Fruit fly (Drosophila melanogaster) whole organism, embryonic: ENCODE results near the gene CG42323.

Source experiments
- ATbp ChIP-seq: fragments of 200-800 bp; sonication (Bioruptor generic); optimal IDR thresholded peaks from 2 replicates; lab custom pipeline; 2017; ENCODE audit warnings: missing biosample characterization, mild to moderate bottlenecking, missing genetic modification characterization, missing genetic modification reagents
- Ada2b ChIP-seq: fragments of 200-800 bp; sonication (Bioruptor generic); IDR thresholded peaks from 2 replicates; pipeline ENCODE4 v1.3.6; 2022; ENCODE audit warnings: missing biosample characterization, missing genetic modification characterization
- Atf-2 ChIP-seq: fragments of 200-800 bp; sonication (Bioruptor generic); optimal IDR thresholded peaks from 2 replicates; lab custom pipeline; 2016; ENCODE audit warnings: missing biosample characterization, missing genetic modification characterization
- B-H2 ChIP-seq: fragments of 200-800 bp; sonication (Bioruptor generic); optimal IDR thresholded peaks from 2 replicates; lab custom pipeline; 2018; ENCODE audit warnings: missing biosample characterization, mild to moderate bottlenecking, missing genetic modification characterization
- CG10565 ChIP-seq: fragments of 200-800 bp; sonication (Bioruptor generic); optimal IDR thresholded peaks from 3 replicates; lab custom pipeline; 2016; ENCODE audit warnings: missing biosample characterization, mild to moderate bottlenecking, missing genetic modification characterization
- CG11093 ChIP-seq: fragments of 200-800 bp; sonication (Bioruptor generic); IDR thresholded peaks from 3 replicates; pipeline ENCODE4 v1.3.6; 2022; ENCODE audit warnings: missing biosample characterization, missing genetic modification characterization
- CG12236 ChIP-seq: fragments of 200-800 bp; sonication (Bioruptor generic); optimal IDR thresholded peaks from 2 replicates; lab custom pipeline; 2016; ENCODE audit warnings: missing biosample characterization, missing genetic modification characterization
- CG12391 ChIP-seq: fragments of 200-800 bp; sonication (Bioruptor generic); optimal IDR thresholded peaks from 3 replicates; lab custom pipeline; 2018; ENCODE audit warnings: missing biosample characterization, mild to moderate bottlenecking, missing genetic modification characterization, moderate library complexity
- CG13624 ChIP-seq: fragments of 200-800 bp; sonication (Bioruptor generic); optimal IDR thresholded peaks from 2 replicates; lab custom pipeline; 2016; ENCODE audit warnings: missing biosample characterization, missing genetic modification characterization
- CG13775 ChIP-seq: fragments of 200-800 bp; sonication (Bioruptor generic); optimal IDR thresholded peaks from 3 replicates; lab custom pipeline; 2017; ENCODE audit warnings: missing biosample characterization, mild to moderate bottlenecking, missing genetic modification characterization
- CG14667 ChIP-seq: fragments of 200-800 bp; sonication (Bioruptor generic); IDR thresholded peaks from 2 replicates; pipeline ENCODE4 v1.3.6; 2022; ENCODE audit warnings: missing biosample characterization, missing genetic modification characterization
- CG15269 ChIP-seq: fragments of 200-800 bp; sonication (Bioruptor generic); optimal IDR thresholded peaks from 2 replicates; lab custom pipeline; 2018; ENCODE audit warnings: missing biosample characterization, mild to moderate bottlenecking, missing genetic modification characterization, moderate library complexity
- CG17568 ChIP-seq: fragments of 200-800 bp; sonication (Bioruptor generic); optimal IDR thresholded peaks from 2 replicates; lab custom pipeline; 2018; ENCODE audit warnings: missing biosample characterization, mild to moderate bottlenecking, missing genetic modification characterization, moderate library complexity
- CG2116 ChIP-seq: fragments of 200-800 bp; sonication (Bioruptor generic); optimal IDR thresholded peaks from 3 replicates; lab custom pipeline; 2018; ENCODE audit warnings: missing biosample characterization, mild to moderate bottlenecking, missing genetic modification characterization
- CG2129 ChIP-seq: fragments of 200-800 bp; sonication (Bioruptor generic); IDR thresholded peaks from 2 replicates; pipeline ENCODE4 v1.3.6; 2022; ENCODE audit warnings: missing biosample characterization, missing genetic modification characterization; ENCODE audit not compliant: partially characterized antibody
- CG30403 ChIP-seq: fragments of 200-800 bp; sonication (Bioruptor generic); optimal IDR thresholded peaks from 3 replicates; lab custom pipeline; 2016; ENCODE audit warnings: missing biosample characterization, missing genetic modification characterization
- CG3281 ChIP-seq: fragments of 200-800 bp; sonication (Bioruptor generic); optimal IDR thresholded peaks from 3 replicates; lab custom pipeline; 2017; ENCODE audit warnings: missing biosample characterization, mild to moderate bottlenecking, missing genetic modification characterization
- CG34224 ChIP-seq: fragments of 200-800 bp; sonication (Bioruptor generic); IDR thresholded peaks from 3 replicates; pipeline ENCODE4 v1.3.6; 2022; ENCODE audit warnings: missing biosample characterization, missing genetic modification characterization; ENCODE audit not compliant: partially characterized antibody
- CG4424 ChIP-seq: fragments of 200-800 bp; sonication (Bioruptor generic); optimal IDR thresholded peaks from 3 replicates; lab custom pipeline; 2016; ENCODE audit warnings: missing biosample characterization, missing genetic modification characterization
- CG6654 ChIP-seq: fragments of 200-800 bp; sonication (Bioruptor generic); optimal IDR thresholded peaks from 2 replicates; lab custom pipeline; 2017; ENCODE audit warnings: missing biosample characterization, mild to moderate bottlenecking, missing genetic modification characterization
- CG6813 ChIP-seq: fragments of 200-800 bp; sonication (Bioruptor generic); optimal IDR thresholded peaks from 2 replicates; lab custom pipeline; 2017; ENCODE audit warnings: missing biosample characterization, missing genetic modification characterization, mild to moderate bottlenecking, moderate library complexity, missing genetic modification reagents
- CG9609 ChIP-seq: fragments of 200-800 bp; sonication (Bioruptor generic); optimal IDR thresholded peaks from 3 replicates; lab custom pipeline; 2016; ENCODE audit warnings: missing biosample characterization, missing genetic modification characterization
- CG9817 ChIP-seq: fragments of 200-800 bp; sonication (Bioruptor generic); optimal IDR thresholded peaks from 2 replicates; lab custom pipeline; 2018; ENCODE audit warnings: missing biosample characterization, mild to moderate bottlenecking, missing genetic modification characterization, moderate library complexity
- Camta ChIP-seq: fragments of 200-800 bp; sonication (Bioruptor generic); optimal IDR thresholded peaks from 2 replicates; lab custom pipeline; 2016; ENCODE audit warnings: missing biosample characterization, missing genetic modification characterization
- Dfd ChIP-seq, 2 experiments: fragments of >200 bp; optimal IDR thresholded peaks; 2 replicates each; lab custom pipeline; 2017; ENCODE audit warnings: missing biosample characterization in 2 of 2, missing genetic modification characterization in 2 of 2
- Drgx ChIP-seq: fragments of 200-800 bp; sonication (Bioruptor generic); IDR thresholded peaks from 2 replicates; pipeline ENCODE4 v1.3.6; 2022; ENCODE audit warnings: missing biosample characterization, missing genetic modification characterization
- GATAe ChIP-seq: fragments of 200-800 bp; sonication (Bioruptor generic); conservative IDR thresholded peaks from 2 replicates; pipeline ENCODE4 v1.3.6; 2022; ENCODE audit warnings: missing biosample characterization, missing genetic modification characterization
- H15 ChIP-seq: fragments of 200-800 bp; sonication (Bioruptor generic); IDR thresholded peaks from 3 replicates; pipeline ENCODE4 v1.3.6; 2022; ENCODE audit warnings: missing biosample characterization, missing genetic modification characterization
- HHEX ChIP-seq: fragments of 200-800 bp; sonication (Bioruptor generic); optimal IDR thresholded peaks from 3 replicates; lab custom pipeline; 2017; ENCODE audit warnings: missing biosample characterization, mild to moderate bottlenecking, missing genetic modification characterization, missing genetic modification reagents
- Med ChIP-seq: fragments of 200-800 bp; sonication (Bioruptor generic); peaks from one replicate; lab custom pipeline; 2016; ENCODE audit warnings: missing biosample characterization, missing genetic modification characterization, mild to moderate bottlenecking, inconsistent platforms, moderate library complexity
- Nf-YA ChIP-seq: fragments of 200-800 bp; sonication (Bioruptor generic); IDR thresholded peaks from 2 replicates; pipeline ENCODE4 v1.3.6; 2022; ENCODE audit warnings: missing biosample characterization, missing genetic modification characterization
- Nf-YC ChIP-seq: fragments of 200-800 bp; optimal IDR thresholded peaks from 3 replicates; lab custom pipeline; 2019; ENCODE audit warnings: missing biosample characterization, mild to moderate bottlenecking, missing genetic modification characterization, moderate library complexity
- Oaz ChIP-seq: fragments of 200-800 bp; sonication (Bioruptor generic); IDR thresholded peaks from 2 replicates; pipeline ENCODE4 v1.3.6; 2022; ENCODE audit warnings: missing biosample characterization, missing genetic modification characterization
- Sry-β ChIP-seq: fragments of 200-800 bp; sonication (Bioruptor generic); optimal IDR thresholded peaks from 2 replicates; lab custom pipeline; 2018; ENCODE audit warnings: missing biosample characterization, mild to moderate bottlenecking, missing genetic modification characterization, moderate library complexity
- Ssrp ChIP-seq: fragments of 200-800 bp; sonication (Bioruptor generic); optimal IDR thresholded peaks from 2 replicates; lab custom pipeline; 2018; ENCODE audit warnings: missing biosample characterization, mild to moderate bottlenecking, missing genetic modification characterization, moderate library complexity
- ato ChIP-seq: fragments of 200-800 bp; sonication (Bioruptor generic); IDR thresholded peaks from 2 replicates; pipeline ENCODE4 v1.3.6; 2022; ENCODE audit warnings: missing biosample characterization, missing genetic modification characterization; ENCODE audit not compliant: partially characterized antibody
- bab2 ChIP-seq: fragments of 200-800 bp; sonication (Bioruptor generic); optimal IDR thresholded peaks from 2 replicates; lab custom pipeline; 2016; ENCODE audit warnings: missing biosample characterization, missing genetic modification characterization
- btn ChIP-seq: fragments of 200-800 bp; sonication (Bioruptor generic); optimal IDR thresholded peaks from 2 replicates; lab custom pipeline; 2016; ENCODE audit warnings: missing biosample characterization, missing genetic modification characterization
- crol ChIP-seq: fragments of 200-800 bp; sonication (Bioruptor generic); IDR thresholded peaks from 2 replicates; pipeline ENCODE4 v1.3.6; 2022; ENCODE audit warnings: missing biosample characterization, missing genetic modification characterization
- gcm2 ChIP-seq: fragments of 200-800 bp; sonication (Bioruptor generic); optimal IDR thresholded peaks from 2 replicates; lab custom pipeline; 2016; ENCODE audit warnings: missing biosample characterization, missing genetic modification characterization
- grn ChIP-seq: fragments of 200-800 bp; sonication (Bioruptor generic); optimal IDR thresholded peaks from 3 replicates; lab custom pipeline; 2017; ENCODE audit warnings: missing biosample characterization, missing genetic modification characterization
- gt ChIP-seq: fragments of 200-800 bp; sonication (Bioruptor generic); IDR thresholded peaks from 2 replicates; pipeline ENCODE4 v1.3.6; 2022; ENCODE audit warnings: missing biosample characterization, missing genetic modification characterization
- h ChIP-seq: fragments of >200 bp; optimal IDR thresholded peaks from 2 replicates; lab custom pipeline; 2017
- pho ChIP-seq: fragments of 200-800 bp; sonication (Bioruptor generic); optimal IDR thresholded peaks from 2 replicates; lab custom pipeline; 2016; ENCODE audit warnings: missing biosample characterization, missing genetic modification characterization
- rib ChIP-seq: fragments of 200-800 bp; sonication (Bioruptor generic); IDR thresholded peaks from 2 replicates; pipeline ENCODE4 v1.3.6; 2022; ENCODE audit warnings: missing biosample characterization, missing genetic modification characterization
- sens ChIP-seq: fragments of 200-800 bp; sonication (Bioruptor generic); peaks from one replicate; lab custom pipeline; 2016; ENCODE audit warnings: missing biosample characterization, missing genetic modification characterization
- sima ChIP-seq: fragments of 200-800 bp; sonication (Bioruptor generic); optimal IDR thresholded peaks from 2 replicates; lab custom pipeline; 2016; ENCODE audit warnings: missing biosample characterization, missing genetic modification characterization
- slbo ChIP-seq: fragments of 200-800 bp; sonication (Bioruptor generic); IDR thresholded peaks from 2 replicates; pipeline ENCODE4 v1.3.6; 2022; ENCODE audit warnings: missing biosample characterization, missing genetic modification characterization
- stwl ChIP-seq: fragments of 200-800 bp; sonication (Bioruptor generic); optimal IDR thresholded peaks from 3 replicates; lab custom pipeline; 2018; ENCODE audit warnings: missing biosample characterization, mild to moderate bottlenecking, missing genetic modification characterization, moderate library complexity
- tup ChIP-seq: fragments of 200-800 bp; sonication (Bioruptor generic); optimal IDR thresholded peaks from 2 replicates; lab custom pipeline; 2016; ENCODE audit warnings: missing biosample characterization, mild to moderate bottlenecking, missing genetic modification characterization, moderate library complexity
- twi ChIP-seq: fragments of 200-800 bp; optimal IDR thresholded peaks from 2 replicates; lab custom pipeline; 2019; ENCODE audit warnings: missing biosample characterization, mild to moderate bottlenecking, missing genetic modification characterization, moderate library complexity
- tx ChIP-seq: fragments of 200-800 bp; sonication (Bioruptor generic); optimal IDR thresholded peaks from 2 replicates; lab custom pipeline; 2016; ENCODE audit warnings: missing biosample characterization, missing genetic modification characterization

Gene CG42323

dm6 chrX:18407394-18407721 lies 14.9 kb upstream of the CG42323 start (continued):
- no peak for TF ChIP-seq Atf-2 (GFP tag; lab: Kevin White, UChicago)
- no peak for TF ChIP-seq crol (GFP tag; lab: Robert Waterston, UW)
- no peak for TF ChIP-seq Dfd (GFP tag; optimal IDR thresholded peaks at IDR 0.05; lab: Kevin White, UChicago)
- TF ChIP-seq btn (GFP tag; lab: Kevin White, UChicago) = no peak
- TF ChIP-seq gcm2 = no peak
- no peak for TF ChIP-seq GATAe (GFP tag; lab: Robert Waterston, UW)
- TF ChIP-seq Med (GFP tag; lab: Kevin White, UChicago) = peak; percentile 41
- TF ChIP-seq Nf-YC (tag; lab: Kevin White, UChicago) = no peak
- TF ChIP-seq grn (GFP tag; lab: Kevin White, UChicago) = no peak
- TF ChIP-seq gt = no peak
- no peak for TF ChIP-seq CG12236 (GFP tag; lab: Kevin White, UChicago)
- peak; percentile 35 for TF ChIP-seq bab2 (GFP tag; lab: Kevin White, UChicago)
- no peak for TF ChIP-seq twi (tag; lab: Kevin White, UChicago)
- no peak for TF ChIP-seq ATbp (GFP tag; lab: Kevin White, UChicago)
- TF ChIP-seq CG3281 (GFP tag; lab: Kevin White, UChicago) = peak; percentile 21
- TF ChIP-seq Ada2b (GFP tag; lab: Robert Waterston, UW) = 0 out of 2 replicates have a peak, but pooled peaks have one; percentile 23
- TF ChIP-seq HHEX (GFP tag; lab: Kevin White, UChicago) = no peak
- peak; percentile 84 for TF ChIP-seq sens (GFP tag; lab: Kevin White, UChicago)
- no peak for TF ChIP-seq CG4424
- TF ChIP-seq CG15269 (tag; lab: Kevin White, UChicago) = peak; percentile 46
- TF ChIP-seq CG6813 (GFP tag; lab: Kevin White, UChicago) = peak; percentile 33
- TF ChIP-seq CG17568 = no peak
- TF ChIP-seq Oaz (GFP tag; lab: Robert Waterston, UW) = no peak
- no peak for TF ChIP-seq Nf-YA (GFP tag; lab: Robert Waterston, UW)
- no peak for TF ChIP-seq CG13624 (GFP tag; lab: Kevin White, UChicago)
- TF ChIP-seq CG13775 = no peak
- TF ChIP-seq CG2129 = no peak
- no peak for TF ChIP-seq Drgx (GFP tag; lab: Robert Waterston, UW)
- no peak for TF ChIP-seq ato (GFP tag; lab: Robert Waterston, UW)
- no peak for TF ChIP-seq sima
- TF ChIP-seq rib (GFP tag; lab: Robert Waterston, UW) = no peak
- TF ChIP-seq tx = no peak
- no peak for TF ChIP-seq Ssrp (tag; lab: Kevin White, UChicago)
- no peak; the same call in 1 of the 2 replicates for TF ChIP-seq slbo (GFP tag; lab: Robert Waterston, UW)
- no peak for TF ChIP-seq h (lab: Kevin White, UChicago)
- peak; percentile 10 for TF ChIP-seq CG30403 (GFP tag; lab: Kevin White, UChicago)
- no peak for TF ChIP-seq CG6654 (GFP tag; lab: Kevin White, UChicago)
- TF ChIP-seq CG14667 (GFP tag; lab: Robert Waterston, UW) = no peak
- TF ChIP-seq Sry-β (GFP tag; lab: Kevin White, UChicago) = no peak
- peak; percentile 9 for TF ChIP-seq CG9817 (tag; lab: Kevin White, UChicago)
- peak; percentile 4 for TF ChIP-seq CG2116 (GFP tag; lab: Kevin White, UChicago)
- TF ChIP-seq CG34224 (GFP tag; lab: Robert Waterston, UW) = no peak
- TF ChIP-seq CG12391 (tag; lab: Kevin White, UChicago) = peak; percentile 23
- no peak for TF ChIP-seq B-H2
- TF ChIP-seq pho = peak; percentile 31
- no peak for TF ChIP-seq tup (GFP tag; lab: Kevin White, UChicago)
- TF ChIP-seq CG9609 = peak; percentile 1
- TF ChIP-seq CG11093 (GFP tag; lab: Robert Waterston, UW) = no peak
- TF ChIP-seq CG10565 = no peak
- TF ChIP-seq H15 (GFP tag; lab: Robert Waterston, UW) = no peak
- no peak for TF ChIP-seq Camta (GFP tag; lab: Kevin White, UChicago)
- TF ChIP-seq stwl (tag; lab: Kevin White, UChicago) = no peak
